Fruit fly (Drosophila melanogaster): ENCODE measurements around the gene CG8051.

DNA sequence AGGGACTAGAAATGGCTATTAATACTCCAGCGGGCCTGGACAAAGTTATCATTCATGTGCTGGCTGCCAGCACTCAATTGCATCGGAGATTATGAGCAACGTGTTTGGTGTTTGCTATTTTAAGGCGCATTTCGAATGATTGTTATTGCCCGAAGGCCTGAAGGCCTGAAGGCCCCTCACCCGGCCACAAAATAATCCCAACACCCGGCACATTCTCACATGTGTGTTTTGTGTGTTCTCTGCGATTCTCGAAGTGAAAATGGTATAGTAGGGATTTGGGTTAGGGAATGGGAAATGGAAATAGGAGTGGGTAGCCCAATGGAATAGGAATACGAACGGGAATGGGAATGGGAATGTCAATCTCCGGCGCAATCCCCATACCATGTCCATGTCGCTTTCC, 11.2 kb upstream of the CG8051 start:
- no peak for TF ChIP-seq EcR (GFP tag; optimal IDR thresholded peaks at IDR 0.05)
- TF ChIP-seq gl (tag; optimal IDR thresholded peaks at IDR 0.05) = no peak
- TF ChIP-seq CG13204 (GFP tag; optimal IDR thresholded peaks at IDR 0.05) = no peak
- TF ChIP-seq CG15710 (tag; optimal IDR thresholded peaks at IDR 0.05) = no peak
- TF ChIP-seq CG12605 (GFP tag; IDR thresholded peaks at IDR 0.05) = no peak

Measured in whole organism, pupa.